Fruit fly (Drosophila melanogaster) whole organism, prepupa: ENCODE measurements around the gene VhaM9.7-b.

Experiments used
- Blimp-1 ChIP-seq: fragments of 200-800 bp; sonication (Bioruptor generic); optimal IDR thresholded peaks from 3 replicates; lab custom pipeline; 2017; ENCODE audit warnings: missing biosample characterization, missing genetic modification characterization, mild to moderate bottlenecking, moderate library complexity, missing genetic modification reagents
- CG10631 ChIP-seq: fragments of 200-800 bp; sonication (Bioruptor generic); optimal IDR thresholded peaks from 2 replicates; lab custom pipeline; 2016; ENCODE audit warnings: missing biosample characterization, missing genetic modification characterization
- CG10669 ChIP-seq: fragments of 200-800 bp; sonication (Bioruptor generic); optimal IDR thresholded peaks from 3 replicates; lab custom pipeline; 2018; ENCODE audit warnings: missing biosample characterization, mild to moderate bottlenecking, missing genetic modification characterization, moderate library complexity
- CG11294 ChIP-seq: fragments of 200-800 bp; sonication (Bioruptor generic); IDR thresholded peaks from 2 replicates; pipeline ENCODE4 v1.3.6; 2022; ENCODE audit warnings: missing biosample characterization, missing genetic modification characterization
- CG11902 ChIP-seq: fragments of 200-800 bp; sonication (Bioruptor generic); optimal IDR thresholded peaks from 3 replicates; lab custom pipeline; 2016; ENCODE audit warnings: missing biosample characterization, missing genetic modification characterization
- CG15336 ChIP-seq: fragments of 200-800 bp; sonication (Bioruptor generic); IDR thresholded peaks from 2 replicates; pipeline ENCODE4 v1.3.6; 2022; ENCODE audit warnings: missing biosample characterization, missing genetic modification characterization
- CG16779 ChIP-seq: fragments of 200-800 bp; sonication (Bioruptor generic); optimal IDR thresholded peaks from 3 replicates; lab custom pipeline; 2017; ENCODE audit warnings: missing biosample characterization, mild to moderate bottlenecking, missing genetic modification characterization
- CG32006 ChIP-seq: fragments of 200-800 bp; sonication (Bioruptor generic); optimal IDR thresholded peaks from 3 replicates; lab custom pipeline; 2017; ENCODE audit warnings: missing biosample characterization, mild to moderate bottlenecking, missing genetic modification characterization
- CG4318 ChIP-seq: fragments of 200-800 bp; sonication (Bioruptor generic); optimal IDR thresholded peaks from 3 replicates; lab custom pipeline; 2017; ENCODE audit warnings: missing biosample characterization, mild to moderate bottlenecking, missing genetic modification characterization
- CG6163 ChIP-seq: fragments of 200-800 bp; sonication (Bioruptor generic); IDR thresholded peaks from 3 replicates; pipeline ENCODE4 v1.3.6; 2022; ENCODE audit warnings: missing biosample characterization, missing genetic modification characterization
- CG6276 ChIP-seq: fragments of 200-800 bp; sonication (Bioruptor generic); optimal IDR thresholded peaks from 2 replicates; lab custom pipeline; 2017; ENCODE audit warnings: missing biosample characterization, mild to moderate bottlenecking, missing genetic modification characterization
- CG6792 ChIP-seq: fragments of 200-800 bp; sonication (Bioruptor generic); optimal IDR thresholded peaks from 3 replicates; lab custom pipeline; 2016; ENCODE audit warnings: missing biosample characterization, missing genetic modification characterization
- CG7368 ChIP-seq: fragments of 200-800 bp; sonication (Bioruptor generic); optimal IDR thresholded peaks from 3 replicates; lab custom pipeline; 2016; ENCODE audit warnings: missing biosample characterization, missing genetic modification characterization
- CG8119 ChIP-seq: fragments of 200-800 bp; sonication (Bioruptor generic); IDR thresholded peaks from 3 replicates; pipeline ENCODE4 v1.3.6; 2022; ENCODE audit warnings: missing biosample characterization, missing genetic modification characterization
- CG8319 ChIP-seq: fragments of 200-800 bp; sonication (Bioruptor generic); optimal IDR thresholded peaks from 3 replicates; lab custom pipeline; 2016; ENCODE audit warnings: missing biosample characterization, missing genetic modification characterization
- CG8632 ChIP-seq: fragments of 200-800 bp; sonication (Bioruptor generic); optimal IDR thresholded peaks from 3 replicates; lab custom pipeline; 2016; ENCODE audit warnings: missing biosample characterization, missing genetic modification characterization
- CG9139 ChIP-seq: fragments of 200-800 bp; sonication (Bioruptor generic); optimal IDR thresholded peaks from 3 replicates; lab custom pipeline; 2017; ENCODE audit warnings: missing biosample characterization, mild to moderate bottlenecking, missing genetic modification characterization
- Eip78C ChIP-seq: fragments of 200-800 bp; sonication (Bioruptor generic); peaks from one replicate; lab custom pipeline; 2016; ENCODE audit warnings: missing biosample characterization, missing genetic modification characterization
- Ets21C ChIP-seq: fragments of 200-800 bp; sonication (Bioruptor generic); optimal IDR thresholded peaks from 3 replicates; lab custom pipeline; 2016; ENCODE audit warnings: missing biosample characterization, missing genetic modification characterization
- Ets96B ChIP-seq: fragments of 200-800 bp; optimal IDR thresholded peaks from 2 replicates; lab custom pipeline; 2019; ENCODE audit warnings: missing biosample characterization, mild to moderate bottlenecking, missing genetic modification characterization, moderate library complexity
- Gug ChIP-seq: fragments of 200-800 bp; sonication (Bioruptor generic); IDR thresholded peaks from 2 replicates; pipeline ENCODE4 v1.3.6; 2022; ENCODE audit warnings: missing biosample characterization, missing genetic modification characterization
- Hr38 ChIP-seq: sonication (Bioruptor generic); optimal IDR thresholded peaks from 2 replicates; lab custom pipeline; 2016; ENCODE audit warnings: missing biosample characterization, missing genetic modification characterization
- Hr39 ChIP-seq: fragments of 200-800 bp; sonication (Bioruptor generic); optimal IDR thresholded peaks from 2 replicates; lab custom pipeline; 2016; ENCODE audit warnings: missing biosample characterization, missing genetic modification characterization
- Hr4 ChIP-seq: fragments of 200-800 bp; sonication (Bioruptor generic); optimal IDR thresholded peaks from 3 replicates; lab custom pipeline; 2016; ENCODE audit warnings: missing biosample characterization, missing genetic modification characterization
- Met ChIP-seq: fragments of 200-800 bp; sonication (Bioruptor generic); optimal IDR thresholded peaks from 3 replicates; lab custom pipeline; 2016; ENCODE audit warnings: missing biosample characterization, missing genetic modification characterization
- Sox14 ChIP-seq: fragments of 200-800 bp; sonication (Bioruptor generic); optimal IDR thresholded peaks from 3 replicates; lab custom pipeline; 2016; ENCODE audit warnings: missing biosample characterization, missing genetic modification characterization
- achi ChIP-seq: fragments of 200-800 bp; sonication (Bioruptor generic); optimal IDR thresholded peaks from 3 replicates; lab custom pipeline; 2016; ENCODE audit warnings: missing biosample characterization, missing genetic modification characterization
- acj6 ChIP-seq: fragments of 200-800 bp; sonication (Bioruptor generic); optimal IDR thresholded peaks from 3 replicates; lab custom pipeline; 2016; ENCODE audit warnings: missing biosample characterization, missing genetic modification characterization
- cyc ChIP-seq: fragments of 200-800 bp; sonication (Bioruptor generic); optimal IDR thresholded peaks from 3 replicates; lab custom pipeline; 2016; ENCODE audit warnings: missing biosample characterization, missing genetic modification characterization
- eg ChIP-seq: fragments of 200-800 bp; sonication (Bioruptor generic); IDR thresholded peaks from 3 replicates; pipeline ENCODE4 v1.3.6; 2022; ENCODE audit warnings: missing biosample characterization, missing genetic modification characterization
- fd59A ChIP-seq: fragments of 200-800 bp; sonication (Bioruptor generic); optimal IDR thresholded peaks from 2 replicates; lab custom pipeline; 2017; ENCODE audit warnings: missing biosample characterization, mild to moderate bottlenecking, missing genetic modification characterization, missing genetic modification reagents
- fd85E ChIP-seq: fragments of 200-800 bp; sonication (Bioruptor generic); optimal IDR thresholded peaks from 3 replicates; lab custom pipeline; 2016; ENCODE audit warnings: missing biosample characterization, missing genetic modification characterization
- fkh ChIP-seq: fragments of 200-800 bp; sonication (Bioruptor generic); optimal IDR thresholded peaks from 3 replicates; lab custom pipeline; 2017; ENCODE audit warnings: missing biosample characterization, mild to moderate bottlenecking, missing genetic modification characterization, moderate library complexity
- net ChIP-seq: fragments of 200-800 bp; sonication (Bioruptor generic); optimal IDR thresholded peaks from 3 replicates; lab custom pipeline; 2016; ENCODE audit warnings: missing biosample characterization, missing genetic modification characterization
- salr ChIP-seq, 2 experiments: fragments of 200-800 bp; sonication (Bioruptor generic); optimal IDR thresholded peaks; 3 replicates each; lab custom pipeline; 2016 to 2018; ENCODE audit warnings: missing biosample characterization in 2 of 2, missing genetic modification characterization in 2 of 2, mild to moderate bottlenecking in 1 of 2
- spab ChIP-seq: fragments of 200-800 bp; sonication (Bioruptor generic); optimal IDR thresholded peaks from 2 replicates; lab custom pipeline; 2017; ENCODE audit warnings: missing biosample characterization, mild to moderate bottlenecking, missing genetic modification characterization, missing genetic modification reagents
- ss ChIP-seq, 2 experiments: fragments of 200-800 bp; sonication (Bioruptor generic); optimal IDR thresholded peaks; 2 replicates in 1 of 2; 3 replicates in 1 of 2; lab custom pipeline; 2017 to 2018; ENCODE audit warnings: mild to moderate bottlenecking in 2 of 2, missing biosample characterization in 2 of 2, missing genetic modification characterization in 2 of 2, moderate library complexity in 1 of 2
- svp ChIP-seq: fragments of 200-800 bp; sonication (Bioruptor generic); peaks from one replicate; lab custom pipeline; 2016; ENCODE audit warnings: missing biosample characterization, missing genetic modification characterization
- topi ChIP-seq: fragments of 200-800 bp; sonication (Bioruptor generic); optimal IDR thresholded peaks from 3 replicates; lab custom pipeline; 2016; ENCODE audit warnings: missing biosample characterization, missing genetic modification characterization
- vri ChIP-seq: fragments of 200-800 bp; sonication (Bioruptor generic); optimal IDR thresholded peaks from 3 replicates; lab custom pipeline; 2016; ENCODE audit warnings: missing biosample characterization, mild to moderate bottlenecking, missing genetic modification characterization

The VhaM9.7-b gene

DNA sequence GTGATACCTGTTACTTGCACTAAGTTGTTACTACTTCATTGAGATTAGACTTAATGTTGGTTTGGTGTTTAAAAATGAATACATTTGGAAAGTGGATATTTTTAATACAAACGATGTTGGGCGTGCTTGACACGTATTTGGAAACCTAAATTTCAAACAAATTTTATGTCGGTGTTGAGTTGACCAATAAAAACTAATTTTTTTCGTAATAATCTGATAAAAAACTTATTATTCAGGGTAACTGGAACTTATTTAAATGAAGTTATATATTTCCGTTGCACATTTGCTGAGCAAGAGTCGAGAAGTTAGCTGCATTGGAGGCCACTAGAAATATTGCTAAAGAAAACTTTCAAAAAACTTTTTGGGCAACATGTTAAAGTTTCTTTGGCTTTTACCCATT lies 2.4 kb downstream of the VhaM9.7-b start, which contains the start of gene CG33290:
Gene CG33290 (plus strand): TSS at position 301 of the 400 bp plus-strand sequence.
- no peak for TF ChIP-seq Hr38 (GFP tag; lab: Kevin White, UChicago)
- no peak for TF ChIP-seq Sox14 (GFP tag; lab: Kevin White, UChicago)
- no peak for TF ChIP-seq cyc (GFP tag; lab: Kevin White, UChicago)
- TF ChIP-seq CG6276 (GFP tag; lab: Kevin White, UChicago): no peak
- no peak for TF ChIP-seq vri (GFP tag; lab: Kevin White, UChicago)
- TF ChIP-seq Ets96B (tag; lab: Kevin White, UChicago): no peak
- no peak for TF ChIP-seq topi
- no peak for TF ChIP-seq CG16779 (tag; lab: Kevin White, UChicago)
- no peak for TF ChIP-seq CG8119 (GFP tag; lab: Robert Waterston, UW)
- TF ChIP-seq CG4318 (GFP tag; lab: Kevin White, UChicago): no peak
- no peak for TF ChIP-seq Hr39 (GFP tag; lab: Kevin White, UChicago)
- no peak for TF ChIP-seq Met (GFP tag; lab: Kevin White, UChicago)
- no peak for TF ChIP-seq CG7368 (GFP tag; lab: Kevin White, UChicago)
- no peak for TF ChIP-seq eg (GFP tag; lab: Robert Waterston, UW)
- no peak for TF ChIP-seq net (GFP tag; lab: Kevin White, UChicago)
- no peak for TF ChIP-seq CG8632 (GFP tag; lab: Kevin White, UChicago)
- TF ChIP-seq Eip78C (GFP tag; lab: Kevin White, UChicago): no peak

DNA sequence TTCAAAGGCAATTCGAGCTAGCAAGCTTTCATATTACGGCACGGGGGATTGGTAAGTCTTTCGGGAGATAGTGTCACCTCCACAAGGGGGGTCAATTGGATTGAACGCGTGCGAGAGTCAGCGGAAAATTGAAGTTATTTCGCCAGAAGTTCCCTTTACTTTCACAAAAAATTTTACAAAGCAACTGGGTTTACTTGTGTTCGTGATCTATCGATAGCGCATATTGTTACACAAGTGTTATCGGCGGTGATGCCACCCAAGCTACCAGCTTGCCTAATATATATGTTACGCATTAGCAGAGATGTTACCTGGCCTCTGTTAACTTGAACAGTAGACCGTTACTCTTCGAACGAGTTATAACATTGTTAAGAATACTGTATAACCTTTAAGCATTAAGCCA lies 15.1 kb downstream of the VhaM9.7-b start, which contains the start of gene Wnk:
Gene Wnk (minus strand): TSS at position 177 of the 400 bp plus-strand sequence.
- TF ChIP-seq CG15336: no peak
- no peak for TF ChIP-seq CG6163
- no peak for TF ChIP-seq CG6276 (GFP tag; lab: Kevin White, UChicago)
- no peak for TF ChIP-seq Gug (GFP tag; lab: Robert Waterston, UW)
- no peak for TF ChIP-seq CG9139
- TF ChIP-seq salr (GFP tag; optimal IDR thresholded peaks at IDR 0.05; lab: Kevin White, UChicago): no peak
- TF ChIP-seq fd59A (GFP tag; lab: Kevin White, UChicago): no peak
- no peak for TF ChIP-seq CG8319
- TF ChIP-seq eg (GFP tag; lab: Robert Waterston, UW): no peak
- TF ChIP-seq Ets21C: no peak
- no peak for TF ChIP-seq ss (GFP tag; optimal IDR thresholded peaks at IDR 0.05; lab: Kevin White, UChicago)
- TF ChIP-seq svp (GFP tag; lab: Kevin White, UChicago): no peak

DNA sequence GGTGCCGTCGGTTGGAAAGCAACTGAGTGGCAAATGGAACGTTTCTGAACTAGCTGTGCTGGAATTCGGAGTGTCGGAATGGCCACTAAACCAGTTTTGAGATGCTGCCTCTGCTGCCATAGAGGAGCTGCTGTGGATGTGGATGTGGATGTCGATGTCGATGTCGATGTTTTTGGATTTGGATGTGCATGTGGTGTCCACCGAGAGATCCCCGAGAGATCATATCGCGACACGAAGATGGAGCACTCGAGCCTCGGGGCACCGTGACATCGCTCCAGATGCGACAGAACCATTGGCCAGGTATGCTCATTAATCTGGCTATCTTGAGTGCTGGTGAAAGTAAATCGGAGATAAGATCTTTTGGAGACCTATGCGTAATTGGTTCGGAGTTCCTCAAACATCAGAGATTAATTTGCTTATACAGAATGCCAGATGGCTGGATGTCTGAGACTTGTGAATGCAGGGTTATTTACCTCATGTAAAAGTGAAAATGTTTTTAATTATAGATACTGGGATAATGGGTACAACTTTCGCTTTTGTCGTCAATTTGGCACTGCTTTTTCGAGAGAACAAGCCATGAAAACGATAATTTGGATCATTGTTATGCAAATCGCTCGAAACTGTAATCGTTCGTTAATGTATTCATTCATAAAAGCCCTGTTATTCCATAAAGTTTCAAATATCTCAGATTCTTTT lies 18.7 kb downstream of the VhaM9.7-b start, which contains the start of gene CG7173:
Gene CG7173 (minus strand): TSS at position 51 of the 696 bp plus-strand sequence.
- no peak for TF ChIP-seq spab (GFP tag; lab: Kevin White, UChicago)
- TF ChIP-seq Blimp-1 (GFP tag; lab: Kevin White, UChicago): no peak
- no peak for TF ChIP-seq acj6
- TF ChIP-seq CG9139: no peak
- no peak for TF ChIP-seq fd85E (GFP tag; lab: Kevin White, UChicago)
- TF ChIP-seq CG10631 (GFP tag; lab: Kevin White, UChicago): no peak
- TF ChIP-seq topi: no peak
- no peak for TF ChIP-seq Hr39 (GFP tag; lab: Kevin White, UChicago)
- no peak for TF ChIP-seq Eip78C (GFP tag; lab: Kevin White, UChicago)
- no peak for TF ChIP-seq CG15336
- TF ChIP-seq CG16779 (tag; lab: Kevin White, UChicago): no peak
- no peak for TF ChIP-seq CG10669 (GFP tag; lab: Kevin White, UChicago)

DNA sequence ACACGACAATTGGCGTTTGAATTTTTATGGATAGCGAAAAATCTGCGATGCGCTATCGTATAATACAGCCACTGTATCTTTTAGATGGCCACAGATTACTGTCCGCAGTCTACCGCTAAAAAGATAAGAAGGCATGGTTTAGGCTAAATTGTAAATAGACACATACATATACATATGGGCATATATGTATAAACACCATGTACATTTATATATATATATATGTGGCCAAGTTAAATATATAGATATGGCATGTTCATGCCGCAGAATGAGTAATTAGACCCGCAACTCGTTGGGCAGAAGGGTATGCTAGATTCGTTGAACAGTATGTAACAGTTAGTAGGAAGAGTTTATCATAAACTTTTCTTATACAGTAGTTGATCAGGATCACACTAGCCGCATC lies 22.4 kb downstream of the VhaM9.7-b start, which contains the start of gene CapaR:
Gene CapaR (minus strand): TSS at position 101 of the 400 bp plus-strand sequence.
- TF ChIP-seq Sox14 (GFP tag; lab: Kevin White, UChicago) (no peak), eg (GFP tag; lab: Robert Waterston, UW) (no peak), CG8119 (GFP tag; lab: Robert Waterston, UW) (no peak), cyc (GFP tag; lab: Kevin White, UChicago) (no peak), svp (GFP tag; lab: Kevin White, UChicago) (no peak), Met (GFP tag; lab: Kevin White, UChicago) (no peak), Blimp-1 (GFP tag; lab: Kevin White, UChicago) (no peak), Ets21C (no peak), CG10669 (GFP tag; lab: Kevin White, UChicago) (no peak), CG32006 (GFP tag; lab: Kevin White, UChicago) (no peak), fkh (GFP tag; lab: Kevin White, UChicago) (no peak), achi (GFP tag; lab: Kevin White, UChicago) (no peak), Eip78C (GFP tag; lab: Kevin White, UChicago) (no peak), CG6792 (GFP tag; lab: Kevin White, UChicago) (no peak), fd85E (GFP tag; lab: Kevin White, UChicago) (no peak), CG11294 (GFP tag; lab: Robert Waterston, UW) (no peak), Hr4 (GFP tag; lab: Kevin White, UChicago) (no peak), fd59A (GFP tag; lab: Kevin White, UChicago) (no peak), CG8319 (no peak), CG11902 (no peak)
